Fruit fly (Drosophila melanogaster) whole organism, embryonic: ENCODE data around the gene Hr4.
A peak's percentile ranks its signal among the peaks of the same experiment; 100 is the strongest.

Source experiments
- B-H1 ChIP-seq: fragments of 200-800 bp; sonication (Bioruptor generic); IDR thresholded peaks from 3 replicates; pipeline ENCODE4 v1.3.6; 2022; ENCODE audit warnings: missing biosample characterization, missing genetic modification characterization
- BEAF-32 ChIP-seq: fragments of 200-800 bp; sonication (Bioruptor generic); optimal IDR thresholded peaks from 3 replicates; lab custom pipeline; 2017; ENCODE audit warnings: missing biosample characterization, missing genetic modification characterization, mild to moderate bottlenecking, moderate library complexity, missing genetic modification reagents
- CG11398 ChIP-seq: fragments of 200-800 bp; sonication (Bioruptor generic); optimal IDR thresholded peaks from 2 replicates; lab custom pipeline; 2016; ENCODE audit warnings: missing biosample characterization, missing genetic modification characterization
- CG12236 ChIP-seq: fragments of 200-800 bp; sonication (Bioruptor generic); optimal IDR thresholded peaks from 2 replicates; lab custom pipeline; 2016; ENCODE audit warnings: missing biosample characterization, missing genetic modification characterization
- CG12744 ChIP-seq: fragments of 200-800 bp; sonication (Bioruptor generic); optimal IDR thresholded peaks from 2 replicates; lab custom pipeline; 2016; ENCODE audit warnings: missing biosample characterization, missing genetic modification characterization
- CG12769 ChIP-seq: fragments of 200-800 bp; sonication (Bioruptor generic); optimal IDR thresholded peaks from 2 replicates; lab custom pipeline; 2019; ENCODE audit warnings: missing biosample characterization, mild to moderate bottlenecking, missing genetic modification characterization, moderate library complexity
- CG14860 ChIP-seq: fragments of 200-800 bp; sonication (Bioruptor generic); IDR thresholded peaks from 3 replicates; pipeline ENCODE4 v1.3.6; 2022; ENCODE audit warnings: missing biosample characterization, missing genetic modification characterization; ENCODE audit not compliant: partially characterized antibody
- CG15601 ChIP-seq: fragments of 200-800 bp; sonication (Bioruptor generic); optimal IDR thresholded peaks from 3 replicates; lab custom pipeline; 2019; ENCODE audit warnings: missing biosample characterization, mild to moderate bottlenecking, missing genetic modification characterization, moderate library complexity
- CG1647 ChIP-seq: fragments of 200-800 bp; sonication (Bioruptor generic); optimal IDR thresholded peaks from 3 replicates; lab custom pipeline; 2016; ENCODE audit warnings: missing biosample characterization, missing genetic modification characterization
- CG2129 ChIP-seq: fragments of 200-800 bp; sonication (Bioruptor generic); IDR thresholded peaks from 2 replicates; pipeline ENCODE4 v1.3.6; 2022; ENCODE audit warnings: missing biosample characterization, missing genetic modification characterization; ENCODE audit not compliant: partially characterized antibody
- CG31365 ChIP-seq: fragments of 200-800 bp; sonication (Bioruptor generic); optimal IDR thresholded peaks from 2 replicates; lab custom pipeline; 2018; ENCODE audit warnings: missing biosample characterization, mild to moderate bottlenecking, missing genetic modification characterization
- CG6175 ChIP-seq: fragments of 200-800 bp; sonication (Bioruptor generic); IDR thresholded peaks from 3 replicates; pipeline ENCODE4 v1.3.6; 2022; ENCODE audit warnings: missing biosample characterization, missing genetic modification characterization
- CG8290 ChIP-seq, 3 experiments: fragments of 200-800 bp; sonication (Bioruptor generic); optimal IDR thresholded peaks; 2 replicates each; lab custom pipeline; 2016 to 2019; ENCODE audit warnings: missing biosample characterization in 3 of 3, missing genetic modification characterization in 3 of 3, mild to moderate bottlenecking in 2 of 3, moderate library complexity in 1 of 3
- CG8388 ChIP-seq: fragments of 200-800 bp; sonication (Bioruptor generic); optimal IDR thresholded peaks from 2 replicates; lab custom pipeline; 2019; ENCODE audit warnings: missing biosample characterization, mild to moderate bottlenecking, missing genetic modification characterization, moderate library complexity
- CTCF ChIP-seq: fragments of 200-800 bp; sonication (Bioruptor generic); optimal IDR thresholded peaks from 2 replicates; lab custom pipeline; 2017; ENCODE audit warnings: missing biosample characterization, mild to moderate bottlenecking, missing genetic modification characterization, moderate library complexity
- CkIIα-i1 ChIP-seq: fragments of 200-800 bp; sonication (Bioruptor generic); IDR thresholded peaks from 2 replicates; pipeline ENCODE4 v1.3.6; 2022; ENCODE audit warnings: missing biosample characterization, missing genetic modification characterization
- Dip2 ChIP-seq: fragments of 200-800 bp; sonication (Bioruptor generic); IDR thresholded peaks from 2 replicates; pipeline ENCODE4 v1.3.6; 2022; ENCODE audit warnings: missing biosample characterization, missing genetic modification characterization
- HHEX ChIP-seq: fragments of 200-800 bp; sonication (Bioruptor generic); optimal IDR thresholded peaks from 3 replicates; lab custom pipeline; 2017; ENCODE audit warnings: missing biosample characterization, mild to moderate bottlenecking, missing genetic modification characterization, missing genetic modification reagents
- HLH4C ChIP-seq: fragments of 200-800 bp; sonication (Bioruptor generic); IDR thresholded peaks from 3 replicates; pipeline ENCODE4 v1.3.6; 2022; ENCODE audit warnings: missing biosample characterization, missing genetic modification characterization; ENCODE audit not compliant: partially characterized antibody
- HmgZ ChIP-seq: fragments of 200-800 bp; sonication (Bioruptor generic); optimal IDR thresholded peaks from 2 replicates; lab custom pipeline; 2018; ENCODE audit warnings: missing biosample characterization, mild to moderate bottlenecking, missing genetic modification characterization
- MESR4 ChIP-seq: fragments of 200-800 bp; sonication (Bioruptor generic); optimal IDR thresholded peaks from 2 replicates; lab custom pipeline; 2018; ENCODE audit warnings: missing biosample characterization, mild to moderate bottlenecking, missing genetic modification characterization, moderate library complexity
- Pdp1 ChIP-seq, 2 experiments: fragments of 200-800 bp; sonication (Bioruptor generic); optimal IDR thresholded peaks; 3 replicates each; lab custom pipeline; 2016; ENCODE audit warnings: missing biosample characterization in 2 of 2, missing genetic modification characterization in 2 of 2, mild to moderate bottlenecking in 1 of 2, moderate library complexity in 1 of 2
- Six4 ChIP-seq: fragments of 200-800 bp; sonication (Bioruptor generic); optimal IDR thresholded peaks from 2 replicates; lab custom pipeline; 2016; ENCODE audit warnings: missing biosample characterization, missing genetic modification characterization
- Vsx1 ChIP-seq: fragments of 200-800 bp; sonication (Bioruptor generic); optimal IDR thresholded peaks from 2 replicates; lab custom pipeline; 2017; ENCODE audit warnings: missing biosample characterization, mild to moderate bottlenecking, missing genetic modification characterization, missing genetic modification reagents
- Xrp1 ChIP-seq: fragments of 200-800 bp; sonication (Bioruptor generic); IDR thresholded peaks from 2 replicates; pipeline ENCODE4 v1.3.6; 2022; ENCODE audit warnings: missing biosample characterization, missing genetic modification characterization
- cg ChIP-seq: fragments of 200-800 bp; sonication (Bioruptor generic); optimal IDR thresholded peaks from 3 replicates; lab custom pipeline; 2019; ENCODE audit warnings: missing biosample characterization, mild to moderate bottlenecking, missing genetic modification characterization, moderate library complexity
- chif ChIP-seq, 2 experiments: fragments of 200-800 bp; sonication (Bioruptor generic); optimal IDR thresholded peaks; 3 replicates each; lab custom pipeline; 2016; ENCODE audit warnings: missing biosample characterization in 2 of 2, missing genetic modification characterization in 2 of 2
- crol ChIP-seq: fragments of 200-800 bp; sonication (Bioruptor generic); IDR thresholded peaks from 2 replicates; pipeline ENCODE4 v1.3.6; 2022; ENCODE audit warnings: missing biosample characterization, missing genetic modification characterization
- dimm ChIP-seq: fragments of 200-800 bp; sonication (Bioruptor generic); IDR thresholded peaks from 2 replicates; pipeline ENCODE4 v1.3.6; 2022; ENCODE audit warnings: missing biosample characterization, missing genetic modification characterization
- emc ChIP-seq: fragments of 200-800 bp; sonication (Bioruptor generic); optimal IDR thresholded peaks from 2 replicates; lab custom pipeline; 2016; ENCODE audit warnings: missing biosample characterization, missing genetic modification characterization
- gce ChIP-seq: fragments of 200-800 bp; sonication (Bioruptor generic); IDR thresholded peaks from 3 replicates; pipeline ENCODE4 v1.3.6; 2022; ENCODE audit warnings: missing biosample characterization, missing genetic modification characterization
- gem ChIP-seq: fragments of 200-800 bp; sonication (Bioruptor generic); optimal IDR thresholded peaks from 2 replicates; lab custom pipeline; 2019; ENCODE audit warnings: missing biosample characterization, mild to moderate bottlenecking, missing genetic modification characterization, moderate library complexity
- gfzf ChIP-seq: fragments of 200-800 bp; sonication (Bioruptor generic); optimal IDR thresholded peaks from 2 replicates; lab custom pipeline; 2016; ENCODE audit warnings: missing biosample characterization, mild to moderate bottlenecking, missing genetic modification characterization, moderate library complexity
- gro ChIP-seq: fragments of 200-800 bp; sonication (Bioruptor generic); optimal IDR thresholded peaks from 2 replicates; lab custom pipeline; 2016; ENCODE audit warnings: missing biosample characterization, missing genetic modification characterization
- her ChIP-seq: fragments of 200-800 bp; sonication (Bioruptor generic); optimal IDR thresholded peaks from 2 replicates; lab custom pipeline; 2016; ENCODE audit warnings: missing biosample characterization, missing genetic modification characterization
- insv ChIP-seq, 2 experiments: fragments of 200-800 bp; sonication (Bioruptor generic); optimal IDR thresholded peaks; 3 replicates each; lab custom pipeline; 2016 to 2018; ENCODE audit warnings: missing biosample characterization in 2 of 2, missing genetic modification characterization in 2 of 2
- inv ChIP-seq: fragments of 200-800 bp; sonication (Bioruptor generic); IDR thresholded peaks from 2 replicates; pipeline ENCODE4 v1.3.6; 2022; ENCODE audit warnings: missing biosample characterization, missing genetic modification characterization; ENCODE audit not compliant: partially characterized antibody
- kni ChIP-seq: fragments of 200-800 bp; sonication (Bioruptor generic); optimal IDR thresholded peaks from 3 replicates; lab custom pipeline; 2017; ENCODE audit warnings: mild to moderate bottlenecking, missing biosample characterization, missing genetic modification reagents, missing genetic modification characterization
- lola ChIP-seq, 3 experiments: fragments of >200 bp in 2 of 3; fragments of 200-800 bp in 1 of 3; sonication (Bioruptor generic) in 1 of 3; optimal IDR thresholded peaks; 2 replicates each; lab custom pipeline; 2017 to 2019; ENCODE audit warnings: missing biosample characterization in 3 of 3, missing genetic modification characterization in 3 of 3, mild to moderate bottlenecking in 1 of 3, moderate library complexity in 1 of 3
- nerfin-1 ChIP-seq: fragments of 200-800 bp; sonication (Bioruptor generic); optimal IDR thresholded peaks from 3 replicates; lab custom pipeline; 2019; ENCODE audit warnings: missing biosample characterization, mild to moderate bottlenecking, missing genetic modification characterization, moderate library complexity
- ranshi ChIP-seq: fragments of 200-800 bp; sonication (Bioruptor generic); IDR thresholded peaks from 2 replicates; pipeline ENCODE4 v1.3.6; 2022; ENCODE audit warnings: missing biosample characterization, missing genetic modification characterization
- row ChIP-seq: fragments of 200-800 bp; sonication (Bioruptor generic); IDR thresholded peaks from 3 replicates; pipeline ENCODE4 v1.3.6; 2022; ENCODE audit warnings: missing biosample characterization, missing genetic modification characterization
- salm ChIP-seq: fragments of 200-800 bp; sonication (Bioruptor generic); optimal IDR thresholded peaks from 2 replicates; lab custom pipeline; 2018; ENCODE audit warnings: missing biosample characterization, mild to moderate bottlenecking, missing genetic modification characterization
- sna ChIP-seq: fragments of 200-800 bp; sonication (Bioruptor generic); IDR thresholded peaks from 2 replicates; pipeline ENCODE4 v1.3.6; 2022; ENCODE audit warnings: missing biosample characterization, missing genetic modification characterization; ENCODE audit not compliant: partially characterized antibody
- so ChIP-seq: fragments of 200-800 bp; sonication (Bioruptor generic); IDR thresholded peaks from 3 replicates; pipeline ENCODE4 v1.3.6; 2022; ENCODE audit warnings: missing biosample characterization, missing genetic modification characterization
- toy ChIP-seq: fragments of 200-800 bp; sonication (Bioruptor generic); IDR thresholded peaks from 2 replicates; pipeline ENCODE4 v1.3.6; 2022; ENCODE audit warnings: missing biosample characterization, missing genetic modification characterization
- wek ChIP-seq: fragments of 200-800 bp; sonication (Bioruptor generic); optimal IDR thresholded peaks from 3 replicates; lab custom pipeline; 2018; ENCODE audit warnings: missing biosample characterization, mild to moderate bottlenecking, missing genetic modification characterization, moderate library complexity

The Hr4 gene

DNA sequence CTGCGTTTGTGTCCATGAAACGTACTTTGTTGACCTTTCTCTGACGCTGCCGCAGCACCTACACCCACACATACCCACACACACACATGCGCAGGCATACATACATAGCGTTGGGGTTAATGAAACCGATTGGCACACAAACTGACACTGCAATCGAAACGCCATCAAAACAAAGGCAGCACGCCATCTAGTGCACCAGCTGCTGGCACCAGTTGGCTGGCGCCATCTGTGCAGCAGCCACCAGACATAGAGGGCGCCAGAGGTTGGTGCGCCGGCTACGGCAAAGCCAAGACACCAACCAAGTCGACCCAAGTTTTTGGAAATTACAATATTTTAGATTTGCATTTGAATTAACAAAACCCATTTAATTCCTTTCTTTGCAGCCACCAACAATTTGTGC, 11.2 kb downstream of the Hr4 start (continued):
- peak; percentile 28; the same call in 1 of the 2 replicates for TF ChIP-seq Xrp1 (GFP tag; lab: Robert Waterston, UW)

DNA sequence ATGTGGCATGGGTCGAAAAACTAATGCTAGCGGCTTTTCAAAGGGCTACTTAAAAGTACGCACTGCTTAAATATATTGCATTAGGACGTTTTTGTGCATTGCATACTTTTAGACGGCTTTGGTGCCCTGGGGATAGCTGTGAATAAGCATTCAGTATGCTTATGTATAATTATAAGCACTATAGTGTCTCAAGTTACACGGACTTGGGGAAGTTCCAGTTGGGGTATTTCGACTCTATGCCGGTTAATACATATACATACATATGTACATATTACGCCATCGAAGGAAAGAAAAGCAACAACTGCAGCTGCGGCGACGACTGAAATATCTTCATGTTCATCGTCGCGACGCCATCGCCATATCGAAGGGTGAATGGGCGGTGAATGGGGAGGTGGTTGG, 21.5 kb downstream of the Hr4 start:
- TF ChIP-seq Pdp1 (GFP tag; optimal IDR thresholded peaks at IDR 0.05; lab: Kevin White, UChicago) (peak in 1 of 2 experiments; percentile 70), CTCF (GFP tag; lab: Kevin White, UChicago) (peak; percentile 35), crol (peak; percentile 50; the same call in 1 of the 2 replicates), CG12769 (peak; percentile 30), gfzf (peak; percentile 1), wek (peak; percentile 62), Dip2 (no peak), CG8290 (GFP tag; optimal IDR thresholded peaks at IDR 0.05; lab: Kevin White, UChicago) (no peak), CG8290 (tag; optimal IDR thresholded peaks at IDR 0.05; lab: Kevin White, UChicago) (peak in 1 of 2 experiments; percentile 23), CG12744 (no peak), CG6175 (no peak), CG31365 (peak; percentile 44), cg (GFP tag; lab: Kevin White, UChicago) (peak; percentile 26), HHEX (GFP tag; lab: Kevin White, UChicago) (no peak), emc (GFP tag; lab: Kevin White, UChicago) (no peak), so (GFP tag; lab: Robert Waterston, UW) (peak; percentile 62; the same call in 1 of the 3 replicates)

DNA sequence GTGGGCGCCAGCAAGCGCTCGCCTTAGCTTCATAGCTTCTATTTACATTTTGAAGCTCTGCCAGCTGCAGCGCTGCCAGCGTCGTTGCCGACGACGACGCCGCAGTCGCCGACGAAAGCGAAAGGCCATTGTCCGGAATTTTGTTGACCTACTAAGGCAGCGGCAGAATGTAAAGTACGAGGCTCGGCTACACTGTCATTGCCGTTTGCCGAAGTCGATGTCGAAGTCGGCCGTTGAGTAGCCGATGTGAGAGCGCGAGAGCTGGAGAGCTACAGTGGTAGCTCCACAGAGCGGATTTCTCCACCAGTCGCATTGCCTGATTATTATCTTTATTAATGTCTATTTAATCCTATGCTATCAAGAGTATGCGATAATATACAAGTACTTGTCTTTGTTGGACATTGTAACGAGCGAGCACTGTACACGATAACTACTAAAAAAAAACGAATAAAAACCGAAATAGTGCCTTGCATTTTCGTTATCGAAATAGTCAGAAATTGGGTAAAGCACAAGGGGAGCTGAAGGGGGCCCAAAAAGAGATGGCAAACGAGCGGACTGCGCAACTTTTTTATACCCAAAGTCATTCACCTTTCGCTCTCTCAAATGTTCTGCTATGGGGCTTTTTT, 22.0 kb downstream of the Hr4 start:
- TF ChIP-seq her (GFP tag; lab: Kevin White, UChicago): peak; percentile 88
- TF ChIP-seq gem (tag; lab: Kevin White, UChicago): peak; percentile 95
- TF ChIP-seq lola (GFP tag; optimal IDR thresholded peaks at IDR 0.05; lab: Kevin White, UChicago): peak in 1 of 3 experiments; percentile 66
- TF ChIP-seq CG11398 (GFP tag; lab: Kevin White, UChicago): peak; percentile 79
- TF ChIP-seq BEAF-32 (GFP tag; lab: Kevin White, UChicago): no peak
- peak; percentile 85 for TF ChIP-seq CG12236 (GFP tag; lab: Kevin White, UChicago)
- peak in 1 of 2 experiments; percentile 44 for TF ChIP-seq insv (GFP tag; optimal IDR thresholded peaks at IDR 0.05; lab: Kevin White, UChicago)
- TF ChIP-seq salm (tag; lab: Kevin White, UChicago): peak; percentile 87
- TF ChIP-seq toy (GFP tag; lab: Robert Waterston, UW): peak; percentile 86
- TF ChIP-seq HLH4C (GFP tag; lab: Robert Waterston, UW): no peak
- TF ChIP-seq row (GFP tag; lab: Robert Waterston, UW): peak; percentile 98
- no peak for TF ChIP-seq CG14860 (GFP tag; lab: Robert Waterston, UW)
- TF ChIP-seq CG15601 (tag; lab: Kevin White, UChicago): peak; percentile 89
- peak; percentile 33 for TF ChIP-seq MESR4
- TF ChIP-seq CG8388 (GFP tag; lab: Kevin White, UChicago): peak; percentile 91
- peak; percentile 90 for TF ChIP-seq nerfin-1 (tag; lab: Kevin White, UChicago)
- peak; percentile 83 for TF ChIP-seq gro (GFP tag; lab: Kevin White, UChicago)
- TF ChIP-seq gce (GFP tag; lab: Robert Waterston, UW): peak; percentile 96
- TF ChIP-seq HmgZ: peak; percentile 95
- peak; percentile 88 to 94 for TF ChIP-seq chif (GFP tag; optimal IDR thresholded peaks at IDR 0.05; lab: Kevin White, UChicago)
- peak; percentile 88 for TF ChIP-seq CkIIα-i1
- TF ChIP-seq kni: peak; percentile 79
- peak; percentile 92 for TF ChIP-seq Six4
- peak; percentile 96 for TF ChIP-seq ranshi (GFP tag; lab: Robert Waterston, UW)
- TF ChIP-seq inv (GFP tag; lab: Robert Waterston, UW): no peak
- peak; percentile 94 for TF ChIP-seq B-H1 (GFP tag; lab: Robert Waterston, UW)
- peak; percentile 89 for TF ChIP-seq Vsx1 (GFP tag; lab: Kevin White, UChicago)
- TF ChIP-seq crol: peak; percentile 70
- TF ChIP-seq CG2129 (GFP tag; lab: Robert Waterston, UW): no peak
- peak; percentile 92 for TF ChIP-seq CG1647 (GFP tag; lab: Kevin White, UChicago)
- no peak for TF ChIP-seq sna
- TF ChIP-seq dimm (GFP tag; lab: Robert Waterston, UW): peak; percentile 89
